Comparison of ENCODE assay signal across 3 fruit fly cellular contexts in the genomic region with DNA sequence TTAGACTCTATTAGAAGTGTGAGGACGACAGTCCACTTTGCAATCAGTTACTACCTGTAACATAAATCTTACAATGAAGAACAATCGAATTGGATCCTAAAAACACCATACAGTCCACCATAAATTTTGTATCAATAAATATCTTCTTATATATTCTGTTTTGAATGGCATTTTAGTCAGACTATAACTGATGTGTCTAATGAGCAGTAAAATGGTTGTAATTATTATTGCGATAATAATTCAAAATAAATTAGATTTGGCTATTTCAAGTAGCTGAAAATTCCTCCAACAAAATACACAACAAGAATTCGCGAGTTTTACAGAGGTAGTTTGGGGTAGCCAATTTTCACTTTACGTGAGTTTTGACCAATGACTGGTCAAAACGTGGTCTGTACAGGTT.
TF ChIP-seq lines count a peak whose summit lies in the region.

No protein-coding gene starts in this region.

- TF ChIP-seq CTCF in whole organism, embryonic (GFP tag; optimal IDR thresholded peaks at IDR 0.05; lab: Kevin White, UChicago): no peak

TF ChIP-seq in whole organism, embryonic, 481 proteins besides CTCF, POLR2A, EP300 and RAD21:
- TF ChIP-seq ATbp (GFP tag; optimal IDR thresholded peaks at IDR 0.05; lab: Kevin White, UChicago): no peak
- no peak for TF ChIP-seq gcm2 (GFP tag; optimal IDR thresholded peaks at IDR 0.05; lab: Kevin White, UChicago)
- TF ChIP-seq caup (GFP tag; optimal IDR thresholded peaks at IDR 0.05; lab: Kevin White, UChicago; ENCODE audit: severe bottlenecking): no peak
- TF ChIP-seq Oli (tag; optimal IDR thresholded peaks at IDR 0.05; lab: Kevin White, UChicago): no peak
- peak; percentile 69 for TF ChIP-seq sens (GFP tag; lab: Kevin White, UChicago)
- TF ChIP-seq CG6175 (GFP tag; IDR thresholded peaks at IDR 0.05; lab: Robert Waterston, UW): no peak
- TF ChIP-seq CG5953 (GFP tag; IDR thresholded peaks at IDR 0.05; lab: Robert Waterston, UW): no peak
- peak; percentile 22 for TF ChIP-seq CG11504 (tag; optimal IDR thresholded peaks at IDR 0.05; lab: Kevin White, UChicago)
- TF ChIP-seq z (GFP tag; IDR thresholded peaks at IDR 0.05; lab: Robert Waterston, UW): no peak

TF ChIP-seq in whole organism, prepupa, 60 proteins besides CTCF, POLR2A, EP300 and RAD21 (continues in another document):
- TF ChIP-seq CG11762 (GFP tag; optimal IDR thresholded peaks at IDR 0.05; lab: Kevin White, UChicago; ENCODE audit: insufficient read depth) (peak; percentile 15), topi (GFP tag; optimal IDR thresholded peaks at IDR 0.05; lab: Kevin White, UChicago) (no peak), net (GFP tag; optimal IDR thresholded peaks at IDR 0.05; lab: Kevin White, UChicago) (peak; percentile 66), CG6808 (GFP tag; optimal IDR thresholded peaks at IDR 0.05; lab: Kevin White, UChicago) (peak; percentile 81), Lpt (GFP tag; optimal IDR thresholded peaks at IDR 0.05; lab: Kevin White, UChicago) (peak; percentile 29), vri (GFP tag; optimal IDR thresholded peaks at IDR 0.05; lab: Kevin White, UChicago) (no peak), Hr38 (GFP tag; optimal IDR thresholded peaks at IDR 0.05; lab: Kevin White, UChicago) (no peak), CG7368 (GFP tag; optimal IDR thresholded peaks at IDR 0.05; lab: Kevin White, UChicago) (peak; percentile 26), CG3919 (GFP tag; optimal IDR thresholded peaks at IDR 0.05; lab: Kevin White, UChicago) (peak; percentile 63), CG4318 (GFP tag; optimal IDR thresholded peaks at IDR 0.05; lab: Kevin White, UChicago) (peak; percentile 62), Gug (GFP tag; IDR thresholded peaks at IDR 0.05; lab: Robert Waterston, UW) (no peak), CG34406 (GFP tag; optimal IDR thresholded peaks at IDR 0.05; lab: Kevin White, UChicago) (peak; percentile 28), fkh (GFP tag; optimal IDR thresholded peaks at IDR 0.05; lab: Kevin White, UChicago) (no peak), CG8119 (GFP tag; IDR thresholded peaks at IDR 0.05; lab: Robert Waterston, UW) (no peak), Eip78C (GFP tag; lab: Kevin White, UChicago) (peak; percentile 92), CG10631 (GFP tag; optimal IDR thresholded peaks at IDR 0.05; lab: Kevin White, UChicago) (peak; percentile 68), CG11294 (GFP tag; IDR thresholded peaks at IDR 0.05; lab: Robert Waterston, UW) (no peak), Hr39 (GFP tag; optimal IDR thresholded peaks at IDR 0.05; lab: Kevin White, UChicago) (no peak), CG3032 (tag; optimal IDR thresholded peaks at IDR 0.05; lab: Kevin White, UChicago) (peak; percentile 67), acj6 (GFP tag; optimal IDR thresholded peaks at IDR 0.05; lab: Kevin White, UChicago) (peak; percentile 53), dac (GFP tag; optimal IDR thresholded peaks at IDR 0.05; lab: Kevin White, UChicago) (peak; percentile 16), Ets21C (GFP tag; optimal IDR thresholded peaks at IDR 0.05; lab: Kevin White, UChicago) (no peak), Sox102F (GFP tag; optimal IDR thresholded peaks at IDR 0.05; lab: Kevin White, UChicago) (no peak), CG6792 (GFP tag; optimal IDR thresholded peaks at IDR 0.05; lab: Kevin White, UChicago) (peak; percentile 37), CG10669 (GFP tag; optimal IDR thresholded peaks at IDR 0.05; lab: Kevin White, UChicago) (peak; percentile 56), CG6163 (GFP tag; IDR thresholded peaks at IDR 0.05; lab: Robert Waterston, UW) (no peak), dsx (GFP tag; optimal IDR thresholded peaks at IDR 0.05; lab: Kevin White, UChicago; ENCODE audit: poor library complexity, severe bottlenecking) (no peak), lz (GFP tag; optimal IDR thresholded peaks at IDR 0.05; lab: Kevin White, UChicago) (no peak), Ets96B (tag; optimal IDR thresholded peaks at IDR 0.05; lab: Kevin White, UChicago) (peak; percentile 60), Blimp-1 (GFP tag; optimal IDR thresholded peaks at IDR 0.05; lab: Kevin White, UChicago) (no peak), CG11902 (GFP tag; optimal IDR thresholded peaks at IDR 0.05; lab: Kevin White, UChicago) (no peak), salr (GFP tag; optimal IDR thresholded peaks at IDR 0.05; lab: Kevin White, UChicago) (peak; percentile 12 to 82), CG15336 (GFP tag; IDR thresholded peaks at IDR 0.05; lab: Robert Waterston, UW) (0 out of 2 replicates have a peak, but pooled peaks have one; percentile 32), CG6276 (GFP tag; optimal IDR thresholded peaks at IDR 0.05; lab: Kevin White, UChicago) (peak; percentile 50), Hr4 (GFP tag; optimal IDR thresholded peaks at IDR 0.05; lab: Kevin White, UChicago) (peak; percentile 56), Sox15 (GFP tag; optimal IDR thresholded peaks at IDR 0.05; lab: Kevin White, UChicago) (peak; percentile 52), eg (GFP tag; IDR thresholded peaks at IDR 0.05; lab: Robert Waterston, UW) (0 out of 3 replicates have a peak, but pooled peaks have one; percentile 51), Eip93F (GFP tag; optimal IDR thresholded peaks at IDR 0.05; lab: Kevin White, UChicago) (no peak), CG9139 (GFP tag; optimal IDR thresholded peaks at IDR 0.05; lab: Kevin White, UChicago) (no peak)

TF ChIP-seq in whole organism, pupa, 21 proteins besides CTCF, POLR2A, EP300 and RAD21:
- TF ChIP-seq Ets98B (GFP tag; IDR thresholded peaks at IDR 0.05; lab: Robert Waterston, UW) (no peak; the same call in 1 of the 2 replicates), CG8159 (tag; optimal IDR thresholded peaks at IDR 0.05; lab: Kevin White, UChicago) (peak; percentile 79), D1 (tag; optimal IDR thresholded peaks at IDR 0.05; lab: Kevin White, UChicago) (no peak), CG17806 (tag; optimal IDR thresholded peaks at IDR 0.05; lab: Kevin White, UChicago) (peak; percentile 50), gl (tag; optimal IDR thresholded peaks at IDR 0.05; lab: Kevin White, UChicago) (no peak), CG4496 (GFP tag; IDR thresholded peaks at IDR 0.05; lab: Robert Waterston, UW) (no peak), EcR (GFP tag; optimal IDR thresholded peaks at IDR 0.05; lab: Kevin White, UChicago) (no peak), Pif1A (GFP tag; optimal IDR thresholded peaks at IDR 0.05; lab: Kevin White, UChicago) (peak; percentile 48), CG34367 (tag; optimal IDR thresholded peaks at IDR 0.05; lab: Kevin White, UChicago) (peak; percentile 53), CG13204 (GFP tag; optimal IDR thresholded peaks at IDR 0.05; lab: Kevin White, UChicago) (no peak), fd96Ca (GFP tag; IDR thresholded peaks at IDR 0.05; lab: Robert Waterston, UW) (no peak), rn (GFP tag; IDR thresholded peaks at IDR 0.05; lab: Robert Waterston, UW) (no peak), Snoo (tag; optimal IDR thresholded peaks at IDR 0.05; lab: Kevin White, UChicago) (no peak), CG9948 (tag; optimal IDR thresholded peaks at IDR 0.05; lab: Kevin White, UChicago) (peak; percentile 61), CG15710 (tag; optimal IDR thresholded peaks at IDR 0.05; lab: Kevin White, UChicago) (peak; percentile 69), CG10348 (GFP tag; IDR thresholded peaks at IDR 0.05; lab: Robert Waterston, UW) (no peak), CG14655 (GFP tag; optimal IDR thresholded peaks at IDR 0.05; lab: Kevin White, UChicago) (peak; percentile 66), CG32121 (GFP tag; IDR thresholded peaks at IDR 0.05; lab: Robert Waterston, UW) (no peak), Pif1B (GFP tag; optimal IDR thresholded peaks at IDR 0.05; lab: Kevin White, UChicago) (no peak), CG8301 (tag; optimal IDR thresholded peaks at IDR 0.05; lab: Kevin White, UChicago) (peak; percentile 47), CG12605 (GFP tag; IDR thresholded peaks at IDR 0.05; lab: Robert Waterston, UW) (no peak)
